Worm (Caenorhabditis elegans): ENCODE measurements around the gene Y50D7A.3.
"Not testable (repeated sequence)": the region's sequence is repeated elsewhere in the genome, so short reads cannot be mapped to it uniquely, and the experiment has no call there.

ce11 chrIII:297882-298281, 43.5 kb downstream of the Y50D7A.3 start:
- not testable (repeated sequence) for TF ChIP-seq lin-13 (GFP tag; optimal IDR thresholded peaks at IDR 0.05); pqm-1 (tag; optimal IDR thresholded peaks at IDR 0.05); egl-27 (tag; optimal IDR thresholded peaks at IDR 0.05); lsy-2 (tag; optimal IDR thresholded peaks at IDR 0.05); tra-1 (GFP tag; IDR thresholded peaks at IDR 0.05); aly-2 (tag; optimal IDR thresholded peaks at IDR 0.05); daf-12 (tag; optimal IDR thresholded peaks at IDR 0.05); unc-39 (tag; optimal IDR thresholded peaks at IDR 0.05); skn-1 (tag; optimal IDR thresholded peaks at IDR 0.05); daf-8 (GFP tag; IDR thresholded peaks at IDR 0.05); snpc-4 (tag; optimal IDR thresholded peaks at IDR 0.05); F49E8.2 (tag; optimal IDR thresholded peaks at IDR 0.05; ENCODE audit: borderline replicate concordance)
